Fruit fly (Drosophila melanogaster) whole organism: Measurements from ENCODE around the gene ftz-f1.

ENCODE experiments used
- CG8478 ChIP-seq: fragments of >200 bp; optimal IDR thresholded peaks from 2 replicates; lab custom pipeline; 2018; ENCODE audit warnings: inconsistent platforms
- Dll ChIP-seq: fragments of >200 bp; optimal IDR thresholded peaks from 2 replicates; lab custom pipeline; 2017
- EcR ChIP-seq, 2 experiments: fragments of >200 bp; optimal IDR thresholded peaks; 2 replicates each; lab custom pipeline; 2017; ENCODE audit warnings: missing biosample characterization in 2 of 2, missing genetic modification characterization in 2 of 2, missing genetic modification reagents in 2 of 2
- pan ChIP-seq: fragments of >200 bp; optimal IDR thresholded peaks from 2 replicates; lab custom pipeline; 2017
- psq ChIP-seq: fragments of >200 bp; optimal IDR thresholded peaks from 2 replicates; lab custom pipeline; 2017
- usp ChIP-seq: fragments of >200 bp; optimal IDR thresholded peaks from 2 replicates; lab custom pipeline; 2017; ENCODE audit warnings: missing biosample characterization, missing genetic modification characterization, mixed read lengths

ftz-f1 gene

DNA sequence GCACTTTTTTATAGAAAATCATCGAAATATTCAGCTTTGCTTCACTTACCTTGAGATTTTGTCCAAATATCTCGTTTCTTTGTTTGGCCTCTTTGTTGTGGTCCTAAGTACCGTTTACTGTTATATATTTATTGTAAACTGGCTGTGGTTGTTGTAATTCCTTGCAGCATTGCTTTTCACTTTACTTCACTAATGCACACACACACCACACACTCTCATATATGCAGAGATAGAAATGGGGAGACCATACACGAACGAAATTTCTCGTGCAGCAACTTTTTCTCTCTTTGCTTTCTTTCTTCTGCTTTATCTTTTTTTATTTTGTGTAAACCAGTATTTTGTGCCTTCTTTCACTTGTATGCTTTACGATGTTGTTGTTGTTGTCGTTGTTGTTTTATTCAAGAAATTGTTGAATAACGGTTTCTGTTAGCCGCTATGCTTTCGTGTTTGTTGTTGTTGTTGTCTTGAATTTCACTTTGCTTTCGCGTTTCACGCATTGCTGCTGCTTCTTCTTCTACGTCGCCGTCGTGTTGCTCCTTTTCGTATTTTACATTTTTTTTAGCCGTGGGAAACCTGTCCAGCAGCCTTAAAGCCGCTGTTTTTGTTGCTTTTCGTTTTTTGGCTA lies 18.3 kb upstream of the ftz-f1 start:
- TF ChIP-seq usp (GFP tag; lab: Kevin White, UChicago) (no peak), CG8478 (lab: Kevin White, UChicago) (no peak), pan (lab: Kevin White, UChicago) (no peak), psq (no peak), EcR (GFP tag; optimal IDR thresholded peaks at IDR 0.05; lab: Kevin White, UChicago) (no peak), Dll (lab: Kevin White, UChicago) (no peak)

DNA sequence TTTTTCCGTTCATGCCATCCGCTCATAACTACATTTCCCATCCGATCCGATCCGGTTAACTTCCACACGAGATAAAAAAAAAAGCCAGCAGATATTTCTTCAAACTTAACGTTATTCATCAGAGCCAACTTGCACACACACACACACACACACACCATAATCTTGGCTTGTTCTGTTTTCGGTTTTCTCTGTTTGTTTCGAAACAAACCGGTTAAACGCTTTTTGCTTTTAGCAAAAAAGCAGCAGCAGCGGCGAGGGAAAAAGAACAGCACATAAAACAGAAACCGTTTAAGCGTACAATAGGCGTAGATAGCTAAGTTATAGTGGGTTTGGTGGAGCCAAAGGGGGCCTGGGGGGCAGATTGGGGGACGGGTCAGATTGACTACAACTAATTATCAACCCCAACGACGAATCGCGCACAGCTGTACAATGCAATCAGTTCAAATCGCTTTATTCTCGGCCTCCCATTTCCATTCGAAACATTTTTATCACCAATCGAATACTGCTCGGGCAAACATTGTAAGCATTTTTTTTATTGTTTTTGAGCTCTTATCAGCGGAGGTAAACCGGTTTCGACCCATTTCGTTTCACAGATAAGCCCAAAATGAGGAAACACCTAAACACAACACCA lies 16.3 kb upstream of the ftz-f1 start:
- TF ChIP-seq Dll (lab: Kevin White, UChicago) (no peak), usp (GFP tag; lab: Kevin White, UChicago) (no peak), EcR (GFP tag; optimal IDR thresholded peaks at IDR 0.05; lab: Kevin White, UChicago) (no peak), CG8478 (lab: Kevin White, UChicago) (no peak), pan (lab: Kevin White, UChicago) (no peak)

DNA sequence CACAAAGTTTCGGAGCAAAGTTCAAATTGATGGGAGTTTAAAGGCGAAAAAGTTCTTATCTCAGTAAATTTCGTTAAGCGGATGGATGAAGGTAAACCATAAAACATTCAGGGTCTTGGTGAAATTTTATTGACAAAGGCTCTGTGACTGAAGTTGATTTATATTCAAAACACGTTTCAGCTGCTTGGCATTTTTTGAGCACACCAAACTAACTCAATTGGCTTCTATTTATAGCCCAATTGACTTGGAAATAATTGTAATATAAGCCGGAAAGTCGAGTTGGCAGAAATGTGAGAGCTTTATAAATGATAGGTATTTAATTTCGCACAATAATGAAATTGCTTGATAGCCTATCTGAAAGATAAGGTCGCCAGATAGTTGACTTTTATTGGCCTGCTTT lies 15.6 kb upstream of the ftz-f1 start:
- no peak for TF ChIP-seq EcR (GFP tag; optimal IDR thresholded peaks at IDR 0.05; lab: Kevin White, UChicago)

DNA sequence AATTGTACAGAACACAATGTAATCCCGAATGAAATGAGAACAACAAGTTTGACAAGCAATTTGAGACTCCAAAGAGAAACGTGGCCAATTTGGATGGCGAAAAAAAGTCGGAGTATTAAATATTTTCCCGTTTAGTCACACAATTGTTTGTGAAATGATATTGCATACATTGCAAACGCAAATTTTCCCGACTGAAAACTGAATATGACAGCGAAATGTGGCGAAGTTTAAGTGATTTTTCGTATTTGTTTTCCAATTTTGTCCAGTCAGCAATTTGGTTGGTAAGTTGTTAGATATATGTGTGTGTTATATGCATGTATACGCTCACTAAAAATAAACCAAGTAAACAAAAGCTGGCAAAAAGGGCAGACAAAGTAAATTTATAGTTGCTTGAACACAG lies 15.1 kb upstream of the ftz-f1 start:
- TF ChIP-seq EcR (GFP tag; optimal IDR thresholded peaks at IDR 0.05; lab: Kevin White, UChicago) (no peak), CG8478 (lab: Kevin White, UChicago) (no peak), pan (lab: Kevin White, UChicago) (no peak), Dll (lab: Kevin White, UChicago) (no peak), psq (no peak), usp (GFP tag; lab: Kevin White, UChicago) (no peak)

DNA sequence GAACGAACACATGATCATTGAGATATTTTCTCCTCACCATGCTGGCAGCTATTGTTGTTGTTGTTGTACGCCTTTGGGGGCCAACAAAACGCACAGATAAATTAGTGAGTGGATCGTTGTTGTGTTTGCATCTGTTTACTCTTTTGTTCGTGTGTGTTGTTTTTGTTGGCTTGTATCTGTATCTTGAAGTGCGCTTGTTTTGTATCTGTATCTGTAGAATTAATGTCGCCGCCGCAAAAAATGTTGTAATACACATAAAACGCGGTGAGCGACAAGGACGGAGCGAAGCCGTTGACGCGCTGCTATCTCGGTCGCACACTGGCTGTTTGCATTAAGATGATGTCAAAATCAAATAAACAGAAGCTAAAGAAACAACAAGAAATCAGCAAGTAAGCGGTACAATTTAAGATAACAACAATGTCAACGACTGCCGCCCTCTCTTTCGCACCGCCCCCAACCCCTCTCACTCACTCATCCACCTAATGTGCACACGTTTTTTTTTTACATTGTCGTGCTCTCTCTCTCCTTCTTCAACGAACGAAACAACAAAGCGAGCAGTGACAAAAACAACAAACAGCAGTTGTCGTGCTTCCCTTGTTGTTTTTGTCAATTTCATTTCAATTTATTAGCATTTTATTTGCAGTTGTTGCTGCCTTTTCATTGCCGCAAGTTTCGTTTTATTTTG lies 13.0 kb upstream of the ftz-f1 start:
- TF ChIP-seq pan (lab: Kevin White, UChicago) (peak; percentile 56), psq (no peak), CG8478 (lab: Kevin White, UChicago) (peak; percentile 84), Dll (lab: Kevin White, UChicago) (no peak), EcR (GFP tag; optimal IDR thresholded peaks at IDR 0.05; lab: Kevin White, UChicago) (peak; percentile 68 to 77), usp (GFP tag; lab: Kevin White, UChicago) (no peak)

DNA sequence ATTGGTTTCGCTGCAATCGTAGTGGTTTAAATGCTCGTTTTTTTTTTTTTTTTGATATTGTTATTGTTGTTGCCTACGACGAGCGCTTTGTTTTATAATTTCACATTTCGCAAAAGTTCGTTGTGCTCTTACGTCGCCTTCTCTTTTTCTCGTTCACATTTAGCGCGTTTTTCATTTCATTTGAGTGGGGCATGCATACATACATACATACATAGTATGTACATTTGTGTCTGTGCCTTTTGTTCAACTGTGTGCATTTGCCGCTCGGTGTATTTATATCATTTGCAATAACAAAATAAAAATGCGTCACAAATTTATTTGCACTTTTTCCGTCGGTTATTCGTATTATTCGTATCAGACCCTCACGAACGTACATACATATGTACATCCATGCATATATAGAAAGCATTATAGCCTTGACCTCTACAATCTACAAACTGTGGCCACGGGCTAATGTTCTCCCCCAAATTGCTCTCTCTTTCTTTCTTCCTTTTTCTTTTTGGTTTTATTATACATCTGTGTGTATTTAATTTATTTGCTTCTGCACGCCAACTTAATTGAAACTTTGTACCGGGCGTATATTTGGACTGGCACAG lies 11.1 kb upstream of the ftz-f1 start:
- no peak for TF ChIP-seq pan (lab: Kevin White, UChicago)
- TF ChIP-seq Dll (lab: Kevin White, UChicago) = no peak
- TF ChIP-seq usp (GFP tag; lab: Kevin White, UChicago) = no peak
- TF ChIP-seq psq = no peak

DNA sequence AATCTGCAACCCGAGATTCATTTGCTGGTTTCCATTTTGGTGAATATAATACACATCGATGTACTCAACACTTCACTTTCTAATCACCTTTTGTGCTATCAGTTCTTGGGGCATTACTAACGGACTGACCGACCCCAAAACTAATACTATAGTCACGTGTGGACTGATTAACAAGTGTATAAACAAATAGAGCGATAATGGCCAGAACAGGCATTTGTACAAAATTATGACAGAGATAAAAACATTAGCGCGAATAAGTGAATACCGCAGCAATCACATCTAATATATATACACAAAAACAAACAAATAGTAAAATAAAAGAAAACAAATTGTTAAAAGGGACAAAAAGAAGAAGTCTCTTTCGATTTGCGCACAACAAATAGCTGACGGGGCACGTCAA lies 9.4 kb upstream of the ftz-f1 start:
- TF ChIP-seq Dll (lab: Kevin White, UChicago) (no peak), pan (lab: Kevin White, UChicago) (no peak), psq (no peak), CG8478 (lab: Kevin White, UChicago) (no peak), EcR (GFP tag; optimal IDR thresholded peaks at IDR 0.05; lab: Kevin White, UChicago) (no peak), usp (GFP tag; lab: Kevin White, UChicago) (no peak)

DNA sequence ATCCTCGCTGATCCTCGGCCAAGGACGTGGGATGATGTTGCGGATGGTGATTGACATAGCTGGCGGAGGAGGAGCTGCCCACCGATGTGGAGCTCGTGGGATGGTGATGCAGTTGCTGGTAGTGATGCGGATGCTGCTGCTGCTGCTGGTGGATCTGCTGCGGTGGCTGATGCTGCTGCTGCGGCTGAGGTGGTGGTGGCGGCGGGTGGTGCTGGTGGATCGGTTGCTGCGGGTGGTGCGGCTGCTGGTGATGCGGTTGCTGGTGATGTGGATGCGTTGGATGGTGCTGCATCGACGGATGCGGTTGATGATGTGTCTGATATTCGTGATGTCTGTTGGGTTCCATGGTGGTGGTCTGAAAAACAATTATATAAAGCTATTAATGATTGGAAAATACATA lies 8.0 kb upstream of the ftz-f1 start:
- TF ChIP-seq pan (lab: Kevin White, UChicago) (no peak), EcR (GFP tag; optimal IDR thresholded peaks at IDR 0.05; lab: Kevin White, UChicago) (no peak), Dll (lab: Kevin White, UChicago) (no peak)

DNA sequence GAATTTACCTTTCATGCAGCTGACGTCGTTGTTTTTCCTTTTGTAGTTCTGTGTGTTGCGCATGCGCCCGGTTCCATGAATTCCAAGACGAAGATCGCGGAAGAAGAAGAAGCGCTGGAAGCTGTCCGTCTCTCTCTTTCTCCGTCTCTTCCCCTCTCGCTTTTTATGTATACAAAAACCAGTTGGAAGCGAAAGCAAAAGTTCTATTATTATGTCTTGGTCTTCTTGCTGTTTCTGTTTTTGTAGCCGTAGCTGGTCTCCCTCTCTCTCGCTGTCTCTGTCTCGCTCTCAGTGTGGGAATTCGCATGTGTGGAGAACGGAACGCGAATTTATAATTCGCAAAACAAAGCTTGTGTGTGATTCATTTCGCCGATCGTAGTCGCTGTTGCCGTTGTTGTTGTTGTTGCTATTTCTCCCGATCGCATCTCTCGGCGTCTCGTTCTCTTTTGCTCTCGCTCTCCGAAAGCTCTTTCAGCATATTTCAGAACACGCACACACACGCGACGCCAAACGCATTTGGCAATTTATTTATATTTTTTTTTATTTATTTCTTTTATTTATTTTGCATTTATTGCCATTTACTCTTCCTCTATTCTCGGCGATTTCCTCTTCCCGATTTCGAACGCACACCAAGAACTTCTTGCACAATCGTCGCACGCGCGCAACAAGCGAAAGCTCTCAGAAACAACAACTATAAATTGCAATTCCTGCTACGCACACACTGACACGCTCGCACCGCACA lies 838 bp downstream of the ftz-f1 start:
- TF ChIP-seq pan (lab: Kevin White, UChicago) (no peak), Dll (lab: Kevin White, UChicago) (peak; percentile 13)

DNA sequence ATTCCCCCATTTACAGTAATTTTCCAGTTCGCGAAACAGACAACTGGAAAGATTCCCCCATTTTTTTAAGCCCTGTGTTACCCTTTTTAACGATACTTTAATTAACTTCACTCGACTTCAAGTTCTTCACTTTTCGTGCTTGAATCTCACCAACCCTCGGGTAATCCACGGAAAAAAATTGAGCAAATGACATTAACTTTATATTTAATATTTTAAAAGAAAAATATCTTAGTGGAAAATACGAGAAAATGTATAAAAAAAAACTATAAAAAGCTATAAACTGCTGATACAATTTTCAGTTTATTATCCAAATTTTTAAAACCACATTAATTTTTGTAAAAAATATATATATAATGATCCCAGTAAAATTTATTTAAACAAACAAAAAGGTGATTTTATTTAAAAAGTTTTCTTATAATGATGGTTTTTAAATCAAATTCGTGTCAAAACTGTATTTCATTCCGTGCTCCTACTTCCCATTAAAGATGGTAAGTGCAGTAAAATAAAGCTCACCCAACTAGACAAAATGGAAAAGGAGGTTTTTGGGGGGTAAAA lies 1.5 kb downstream of the ftz-f1 start:
- TF ChIP-seq Dll (lab: Kevin White, UChicago) = no peak
- no peak for TF ChIP-seq usp (GFP tag; lab: Kevin White, UChicago)
- TF ChIP-seq EcR (GFP tag; optimal IDR thresholded peaks at IDR 0.05; lab: Kevin White, UChicago) = no peak
- no peak for TF ChIP-seq CG8478 (lab: Kevin White, UChicago)
- TF ChIP-seq pan (lab: Kevin White, UChicago) = no peak
- no peak for TF ChIP-seq psq

DNA sequence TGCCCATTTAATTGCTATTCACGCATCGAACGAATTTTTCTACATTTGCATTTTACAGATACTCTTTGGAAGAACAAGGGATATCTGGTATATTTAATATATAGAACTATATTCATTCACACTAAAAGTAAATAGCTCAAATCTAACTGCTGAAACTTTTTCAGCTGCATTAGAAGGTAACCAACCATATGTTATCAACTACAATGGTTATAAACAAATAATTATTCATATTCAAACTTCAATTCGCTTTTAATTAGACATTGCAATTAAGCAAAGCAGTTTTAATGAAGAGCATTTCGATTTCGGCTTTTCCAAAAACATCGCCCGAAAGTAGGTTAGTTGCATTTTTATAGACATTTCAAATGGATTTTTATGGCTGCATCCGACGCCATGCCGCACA lies 4.7 kb downstream of the ftz-f1 start:
- TF ChIP-seq CG8478 (lab: Kevin White, UChicago) = no peak
- no peak for TF ChIP-seq usp (GFP tag; lab: Kevin White, UChicago)
- no peak for TF ChIP-seq EcR (GFP tag; optimal IDR thresholded peaks at IDR 0.05; lab: Kevin White, UChicago)
- no peak for TF ChIP-seq Dll (lab: Kevin White, UChicago)
- TF ChIP-seq psq = no peak
- no peak for TF ChIP-seq pan (lab: Kevin White, UChicago)
